Worm (Caenorhabditis elegans): Measurements from ENCODE around the gene T13B5.9.

T13B5.9 gene

DNA sequence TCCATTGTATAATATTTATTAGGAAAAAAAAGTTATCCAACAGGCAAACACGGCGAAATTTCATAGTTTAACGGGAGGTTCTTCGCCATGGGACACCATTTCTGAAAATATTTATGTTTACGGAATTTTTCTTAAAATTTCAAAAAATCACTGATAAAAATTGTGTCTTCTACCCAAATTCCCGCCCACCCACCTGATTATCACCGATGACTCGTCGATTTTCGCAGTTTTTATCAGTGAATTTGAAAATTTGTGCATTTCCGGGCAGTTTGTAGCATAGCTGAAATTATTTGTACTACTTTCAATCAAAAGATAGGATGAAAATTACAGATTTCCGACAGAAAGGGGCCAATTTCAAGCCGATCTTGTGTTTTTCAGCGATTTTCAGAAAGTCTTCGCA, 2.9 kb downstream of the T13B5.9 start:
- TF ChIP-seq med-1 (GFP tag; optimal IDR thresholded peaks at IDR 0.05; ENCODE audit: insufficient read depth) (no peak), T22C8.4 (GFP tag; IDR thresholded peaks at IDR 0.05) (no peak), ztf-29 (GFP tag; IDR thresholded peaks at IDR 0.05) (no peak), ztf-23 (GFP tag; IDR thresholded peaks at IDR 0.05) (no peak)

DNA sequence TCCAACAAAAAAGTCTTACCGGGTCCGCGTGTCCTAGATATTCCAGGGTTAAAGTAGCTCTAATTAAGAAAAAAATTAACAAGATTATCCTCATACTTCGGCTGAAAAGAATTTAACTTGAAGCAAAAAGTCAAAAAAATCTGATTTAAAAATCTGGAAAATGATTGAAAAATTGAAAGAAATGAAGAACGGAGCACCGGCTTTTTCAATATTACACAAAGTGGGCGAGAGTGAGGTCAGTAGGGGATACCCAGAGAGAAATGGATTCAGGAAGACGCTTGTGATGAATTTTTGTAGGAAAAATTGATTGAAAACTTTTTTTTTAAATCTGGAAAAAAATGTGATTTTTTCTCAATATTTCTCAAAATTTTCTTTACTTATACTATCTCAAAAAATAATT, 3.6 kb downstream of the T13B5.9 start, which contains the start of gene pho-14:
Gene pho-14 (minus strand): TSS at position 101 of the 400 bp plus-strand sequence.
- no peak for TF ChIP-seq ref-1 (GFP tag; conservative IDR thresholded peaks at IDR 0.05)

DNA sequence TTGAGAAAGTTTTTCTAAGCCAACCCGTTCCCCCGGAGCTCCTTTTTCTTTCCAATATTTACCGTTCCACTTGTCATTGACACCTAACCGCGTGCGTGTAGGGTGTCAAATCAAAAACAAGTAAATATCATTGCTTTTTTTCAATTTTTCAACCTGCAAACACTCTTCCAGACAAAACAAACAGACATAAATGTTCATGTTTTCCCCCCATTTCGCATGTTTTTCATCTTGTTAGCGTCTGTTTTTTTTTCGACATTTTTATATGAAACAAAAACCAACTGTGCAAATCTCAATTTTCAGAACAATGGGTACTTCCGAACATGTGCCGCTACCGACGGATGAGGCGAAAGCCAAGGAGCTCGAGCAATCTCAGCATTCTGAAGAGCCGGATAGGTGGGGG, 12.6 kb downstream of the T13B5.9 start, which contains the start of gene snf-3:
Gene snf-3 (plus strand): TSS at position 301 of the 400 bp plus-strand sequence.
- TF ChIP-seq ref-1 (GFP tag; conservative IDR thresholded peaks at IDR 0.05) = no peak
- TF ChIP-seq T22C8.4 (GFP tag; IDR thresholded peaks at IDR 0.05) = no peak
- no peak for TF ChIP-seq ztf-29 (GFP tag; IDR thresholded peaks at IDR 0.05)
- no peak for TF ChIP-seq tab-1 (GFP tag; IDR thresholded peaks at IDR 0.05)
- TF ChIP-seq ztf-23 (GFP tag; IDR thresholded peaks at IDR 0.05) = no peak
- TF ChIP-seq cog-1 (tag; optimal IDR thresholded peaks at IDR 0.05) = no peak
- no peak for TF ChIP-seq med-1 (GFP tag; optimal IDR thresholded peaks at IDR 0.05; ENCODE audit: insufficient read depth)
- TF ChIP-seq flt-1 (GFP tag; IDR thresholded peaks at IDR 0.05) = no peak
- TF ChIP-seq klf-2 (GFP tag; conservative IDR thresholded peaks at IDR 0.05) = no peak

DNA sequence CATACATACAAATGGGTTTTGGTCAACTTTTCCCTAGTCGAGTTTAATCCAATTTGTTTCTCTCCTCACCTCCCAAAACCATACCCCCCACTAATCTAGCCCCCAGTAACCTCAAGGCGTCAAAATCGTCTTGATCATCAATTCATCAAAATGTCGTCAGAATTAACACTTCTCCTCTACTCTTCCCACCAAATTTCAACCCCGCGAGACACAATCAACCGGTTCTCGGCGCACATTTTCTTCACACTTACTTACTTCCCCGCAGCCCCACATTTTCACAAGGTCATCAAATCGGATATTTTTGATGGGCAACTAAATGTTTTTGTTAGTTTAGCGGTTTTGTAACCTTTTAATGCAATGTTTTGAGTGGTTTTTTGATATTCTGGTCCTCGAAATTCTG, 13.6 kb downstream of the T13B5.9 start:
- TF ChIP-seq med-1 (GFP tag; optimal IDR thresholded peaks at IDR 0.05; ENCODE audit: insufficient read depth) (no peak), ztf-29 (GFP tag; IDR thresholded peaks at IDR 0.05) (no peak), ref-1 (GFP tag; conservative IDR thresholded peaks at IDR 0.05) (no peak), ztf-23 (GFP tag; IDR thresholded peaks at IDR 0.05) (no peak), T22C8.4 (GFP tag; IDR thresholded peaks at IDR 0.05) (no peak), cog-1 (tag; optimal IDR thresholded peaks at IDR 0.05) (no peak), tab-1 (GFP tag; IDR thresholded peaks at IDR 0.05) (no peak), flt-1 (GFP tag; IDR thresholded peaks at IDR 0.05) (no peak), klf-2 (GFP tag; conservative IDR thresholded peaks at IDR 0.05) (no peak)

DNA sequence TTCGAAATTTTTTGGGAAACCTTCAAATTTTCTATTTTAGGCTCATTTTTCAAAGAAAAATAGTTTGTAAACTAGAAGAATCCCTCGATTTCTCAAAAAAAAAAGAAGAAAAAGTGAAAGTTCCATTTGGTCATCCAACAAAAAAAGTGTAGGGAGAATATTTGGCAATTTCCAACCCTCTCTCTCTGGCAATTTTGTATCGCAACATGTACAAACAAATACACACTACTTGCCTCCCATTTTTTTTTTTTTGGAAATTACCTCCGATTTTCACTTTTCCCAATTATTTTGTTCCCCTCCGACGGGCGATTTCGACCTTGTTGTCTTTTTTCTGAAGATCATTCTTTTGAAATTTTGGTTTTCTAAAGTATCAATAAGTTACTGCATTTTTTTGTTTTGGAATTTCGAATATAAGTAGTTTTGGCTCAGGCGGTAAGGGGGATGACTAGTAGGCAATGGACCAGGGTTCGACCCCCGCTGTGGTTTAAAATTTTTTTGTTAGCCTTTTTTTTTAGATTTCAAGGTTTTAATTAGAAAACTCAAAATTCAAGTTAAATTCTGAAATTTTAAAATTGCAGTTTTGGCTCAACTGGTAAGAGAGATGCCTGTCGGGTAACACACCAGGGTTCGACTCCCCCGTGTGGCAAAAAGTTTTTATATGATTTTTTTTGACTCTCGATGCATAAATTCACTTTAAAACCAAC, 15.6 kb downstream of the T13B5.9 start:
- TF ChIP-seq cog-1 (tag; optimal IDR thresholded peaks at IDR 0.05) = no peak
- TF ChIP-seq ref-1 (GFP tag; conservative IDR thresholded peaks at IDR 0.05) = no peak
- no peak for TF ChIP-seq flt-1 (GFP tag; IDR thresholded peaks at IDR 0.05)
- no peak for TF ChIP-seq ztf-23 (GFP tag; IDR thresholded peaks at IDR 0.05)
- no peak for TF ChIP-seq T22C8.4 (GFP tag; IDR thresholded peaks at IDR 0.05)
- TF ChIP-seq klf-2 (GFP tag; conservative IDR thresholded peaks at IDR 0.05) = no peak
- no peak for TF ChIP-seq med-1 (GFP tag; optimal IDR thresholded peaks at IDR 0.05; ENCODE audit: insufficient read depth)
- no peak for TF ChIP-seq ztf-29 (GFP tag; IDR thresholded peaks at IDR 0.05)
- TF ChIP-seq tab-1 (GFP tag; IDR thresholded peaks at IDR 0.05) = no peak

DNA sequence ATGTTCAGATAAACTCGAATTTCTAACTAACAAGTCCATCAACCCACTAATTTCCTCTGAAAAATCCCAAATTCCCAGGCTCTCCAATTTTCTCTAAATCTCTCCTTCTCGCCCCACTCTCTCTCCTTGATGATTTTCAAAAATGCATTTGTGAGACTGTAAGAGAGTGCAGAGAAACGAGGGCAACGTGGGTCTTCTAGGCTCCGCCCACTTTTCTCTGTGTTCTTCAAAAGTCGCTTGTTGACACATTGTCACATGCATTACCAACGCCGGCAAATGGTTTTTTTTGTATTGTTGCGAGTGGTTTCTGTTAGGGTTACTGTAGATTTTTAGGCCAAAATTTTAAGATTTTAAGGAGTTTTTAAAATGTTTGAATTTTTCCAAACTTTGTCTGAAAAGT, 17.8 kb downstream of the T13B5.9 start:
- TF ChIP-seq tab-1 (GFP tag; IDR thresholded peaks at IDR 0.05) (no peak), med-1 (GFP tag; optimal IDR thresholded peaks at IDR 0.05; ENCODE audit: insufficient read depth) (no peak), flt-1 (GFP tag; IDR thresholded peaks at IDR 0.05) (no peak), ref-1 (GFP tag; conservative IDR thresholded peaks at IDR 0.05) (no peak), ztf-29 (GFP tag; IDR thresholded peaks at IDR 0.05) (no peak), cog-1 (tag; optimal IDR thresholded peaks at IDR 0.05) (no peak), klf-2 (GFP tag; conservative IDR thresholded peaks at IDR 0.05) (no peak), ztf-23 (GFP tag; IDR thresholded peaks at IDR 0.05) (no peak), T22C8.4 (GFP tag; IDR thresholded peaks at IDR 0.05) (no peak)

DNA sequence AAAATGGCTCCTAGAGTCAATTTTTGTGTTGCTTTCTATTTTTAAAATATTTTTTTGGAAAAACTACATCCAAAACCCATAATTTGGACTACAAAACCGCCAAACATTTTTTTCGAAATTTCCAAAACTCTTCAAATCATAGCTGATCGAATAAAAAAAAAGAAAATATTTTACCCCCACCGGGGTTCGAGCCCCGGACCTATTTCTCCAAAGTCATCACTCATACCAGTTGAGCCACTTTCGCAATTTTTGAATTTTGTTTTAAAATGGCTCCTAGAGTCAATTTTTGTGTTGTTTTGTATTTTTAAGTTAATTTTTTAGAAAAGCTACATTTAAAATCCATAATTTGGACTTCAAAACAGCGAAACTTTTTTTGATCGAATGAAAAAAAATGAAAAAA, 18.8 kb downstream of the T13B5.9 start:
- TF ChIP-seq med-1 (GFP tag; optimal IDR thresholded peaks at IDR 0.05; ENCODE audit: insufficient read depth) (no peak), flt-1 (GFP tag; IDR thresholded peaks at IDR 0.05) (no peak), klf-2 (GFP tag; conservative IDR thresholded peaks at IDR 0.05) (no peak), ztf-29 (GFP tag; IDR thresholded peaks at IDR 0.05) (no peak), ztf-23 (GFP tag; IDR thresholded peaks at IDR 0.05) (no peak), ref-1 (GFP tag; conservative IDR thresholded peaks at IDR 0.05) (no peak), T22C8.4 (GFP tag; IDR thresholded peaks at IDR 0.05) (no peak), tab-1 (GFP tag; IDR thresholded peaks at IDR 0.05) (no peak), cog-1 (tag; optimal IDR thresholded peaks at IDR 0.05) (no peak)

DNA sequence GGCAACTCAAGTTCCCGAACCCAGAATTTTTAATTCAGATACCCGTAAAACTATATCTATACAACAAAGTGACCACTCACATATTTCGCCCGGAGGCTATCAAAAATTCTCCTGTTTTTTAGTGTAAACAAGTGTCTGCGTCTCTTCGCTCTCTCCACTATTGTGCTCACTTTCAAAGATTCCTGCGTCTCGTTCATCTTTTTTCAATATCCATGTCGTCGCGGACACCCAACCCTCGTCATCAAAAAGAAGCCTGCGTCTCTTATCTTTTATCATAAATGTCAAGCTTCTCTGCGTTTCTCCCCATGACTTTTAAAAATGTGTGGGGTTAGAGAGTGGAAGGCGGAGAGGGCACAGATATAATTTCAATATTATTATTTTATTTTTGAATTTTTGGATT, 19.4 kb downstream of the T13B5.9 start:
- TF ChIP-seq ref-1 (GFP tag; conservative IDR thresholded peaks at IDR 0.05) (no peak), cog-1 (tag; optimal IDR thresholded peaks at IDR 0.05) (peak; percentile 39)

DNA sequence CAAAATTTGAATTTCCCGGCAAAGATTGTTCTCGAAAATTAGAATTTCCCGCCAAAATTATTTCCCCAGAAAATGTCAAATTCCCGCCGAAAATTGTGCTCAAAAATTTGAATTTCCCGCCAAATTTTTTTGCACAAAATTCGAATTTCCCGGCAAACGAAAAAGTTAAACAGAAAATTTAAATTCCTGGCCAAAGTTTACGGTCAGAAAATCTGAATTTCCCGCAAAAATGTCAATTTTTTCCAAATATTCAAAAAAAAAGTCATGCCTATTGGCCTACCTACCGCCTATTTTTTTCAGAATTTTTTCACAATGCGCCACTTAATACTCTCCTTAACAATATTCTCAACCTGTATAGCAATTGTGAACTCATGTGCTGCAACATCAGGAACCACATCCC, 21.4 kb downstream of the T13B5.9 start, which contains the start of gene K02E7.1:
Gene K02E7.1 (plus strand): TSS at position 301 of the 400 bp plus-strand sequence.
- TF ChIP-seq ref-1 (GFP tag; conservative IDR thresholded peaks at IDR 0.05) = no peak
- no peak for TF ChIP-seq T22C8.4 (GFP tag; IDR thresholded peaks at IDR 0.05)
- no peak for TF ChIP-seq ztf-23 (GFP tag; IDR thresholded peaks at IDR 0.05)
- no peak for TF ChIP-seq ztf-29 (GFP tag; IDR thresholded peaks at IDR 0.05)
- no peak for TF ChIP-seq klf-2 (GFP tag; conservative IDR thresholded peaks at IDR 0.05)
- TF ChIP-seq tab-1 (GFP tag; IDR thresholded peaks at IDR 0.05) = no peak

DNA sequence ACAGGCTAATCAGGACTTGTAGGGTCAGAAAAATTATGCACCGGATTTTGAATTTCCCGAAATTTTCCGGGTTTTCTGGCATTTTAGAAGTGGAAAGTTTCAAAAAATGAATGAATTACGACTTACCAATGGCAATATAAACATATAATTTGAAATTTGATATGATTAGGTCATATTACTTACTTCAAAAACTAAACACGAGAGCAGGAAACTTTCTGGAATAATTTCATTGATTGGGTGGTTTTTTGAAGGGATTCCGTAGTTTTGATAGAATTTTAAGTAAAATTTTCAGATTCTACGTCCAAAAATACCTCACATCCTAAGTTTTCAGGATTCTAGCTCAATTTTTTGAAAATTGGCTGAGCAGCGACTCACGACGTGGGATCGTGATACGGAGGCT, 28.9 kb downstream of the T13B5.9 start, which contains the start of gene K02E7.11:
Gene K02E7.11 (minus strand): TSS at position 101 of the 400 bp plus-strand sequence.
- TF ChIP-seq klf-2 (GFP tag; conservative IDR thresholded peaks at IDR 0.05) (no peak), tab-1 (GFP tag; IDR thresholded peaks at IDR 0.05) (no peak), ztf-29 (GFP tag; IDR thresholded peaks at IDR 0.05) (no peak), cog-1 (tag; optimal IDR thresholded peaks at IDR 0.05) (no peak), ref-1 (GFP tag; conservative IDR thresholded peaks at IDR 0.05) (no peak), med-1 (GFP tag; optimal IDR thresholded peaks at IDR 0.05; ENCODE audit: insufficient read depth) (no peak), T22C8.4 (GFP tag; IDR thresholded peaks at IDR 0.05) (no peak), ztf-23 (GFP tag; IDR thresholded peaks at IDR 0.05) (no peak), flt-1 (GFP tag; IDR thresholded peaks at IDR 0.05) (no peak)
